Worm (Caenorhabditis elegans) whole organism, L3 larva: ENCODE data around the gene end-3.

Experiments
- ceh-82 ChIP-seq: fragments of 150-350 bp; optimal IDR thresholded peaks from 2 replicates; lab custom pipeline; 2014; ENCODE audit warnings: missing biosample characterization, missing genetic modification characterization
- daf-12 ChIP-seq: fragments of 150-350 bp; optimal IDR thresholded peaks from 2 replicates; lab custom pipeline; 2014; ENCODE audit warnings: missing biosample characterization, missing genetic modification reagents, missing genetic modification characterization
- egl-27 ChIP-seq: sonication (generic microtip); optimal IDR thresholded peaks from 4 replicates; lab custom pipeline; 2017; ENCODE audit warnings: missing biosample characterization, missing genetic modification reagents, missing genetic modification characterization
- elt-1 ChIP-seq: fragments of 150-350 bp; optimal IDR thresholded peaks from 2 replicates; lab custom pipeline; 2014; ENCODE audit warnings: missing biosample characterization, missing genetic modification characterization
- fkh-2 ChIP-seq: fragments of 150-350 bp; optimal IDR thresholded peaks from 2 replicates; lab custom pipeline; 2014; ENCODE audit warnings: missing biosample characterization, missing genetic modification reagents, missing genetic modification characterization
- nhr-23 ChIP-seq: fragments of 150-350 bp; optimal IDR thresholded peaks from 2 replicates; lab custom pipeline; 2014; ENCODE audit warnings: missing biosample characterization, missing genetic modification reagents, missing genetic modification characterization
- sea-2 ChIP-seq: fragments of 150-350 bp; sonication (generic microtip); optimal IDR thresholded peaks from 4 replicates; lab custom pipeline; 2014; ENCODE audit warnings: missing biosample characterization, missing genetic modification reagents, missing genetic modification characterization
- skn-1 ChIP-seq: fragments of 150-350 bp; optimal IDR thresholded peaks from 2 replicates; lab custom pipeline; 2014; ENCODE audit warnings: missing biosample characterization, missing genetic modification characterization
- tbx-2 ChIP-seq: sonication (generic microtip); optimal IDR thresholded peaks from 2 replicates; lab custom pipeline; 2016; ENCODE audit warnings: mild to moderate bottlenecking, missing genetic modification characterization, missing compliant biosample characterization
- unc-39 ChIP-seq: sonication (generic microtip); optimal IDR thresholded peaks from 4 replicates; lab custom pipeline; 2017; ENCODE audit warnings: missing biosample characterization, missing genetic modification characterization

ce11 chrV:14003587-14004156 is 10.8 kb upstream of the end-3 start:
- TF ChIP-seq sea-2 (GFP tag; lab: Kevin White, UChicago) (no peak), tbx-2 (tag; lab: Kevin White, UChicago) (no peak), egl-27 (tag; lab: Kevin White, UChicago) (no peak), nhr-23 (no peak), skn-1 (tag; lab: Kevin White, UChicago) (no peak), fkh-2 (tag; lab: Kevin White, UChicago) (no peak), ceh-82 (tag; lab: Kevin White, UChicago) (no peak), daf-12 (tag; lab: Kevin White, UChicago) (no peak), elt-1 (no peak), unc-39 (tag; lab: Kevin White, UChicago) (no peak)
